Fruit fly (Drosophila melanogaster) whole organism, embryonic: ENCODE data around the gene CG5388.

ENCODE experiments used
- B-H2 ChIP-seq: fragments of 200-800 bp; sonication (Bioruptor generic); optimal IDR thresholded peaks from 2 replicates; lab custom pipeline; 2018; ENCODE audit warnings: missing biosample characterization, mild to moderate bottlenecking, missing genetic modification characterization
- CG11398 ChIP-seq: fragments of 200-800 bp; sonication (Bioruptor generic); optimal IDR thresholded peaks from 2 replicates; lab custom pipeline; 2016; ENCODE audit warnings: missing biosample characterization, missing genetic modification characterization
- CG12219 ChIP-seq: fragments of 200-800 bp; sonication (Bioruptor generic); optimal IDR thresholded peaks from 3 replicates; lab custom pipeline; 2018; ENCODE audit warnings: missing biosample characterization, mild to moderate bottlenecking, missing genetic modification characterization
- CG12744 ChIP-seq: fragments of 200-800 bp; sonication (Bioruptor generic); optimal IDR thresholded peaks from 2 replicates; lab custom pipeline; 2016; ENCODE audit warnings: missing biosample characterization, missing genetic modification characterization
- CG12942 ChIP-seq: fragments of 200-800 bp; sonication (Bioruptor generic); optimal IDR thresholded peaks from 3 replicates; lab custom pipeline; 2016; ENCODE audit warnings: missing biosample characterization, missing genetic modification characterization
- CG14014 ChIP-seq: fragments of 200-800 bp; sonication (Bioruptor generic); IDR thresholded peaks from 2 replicates; pipeline ENCODE4 v1.3.6; 2022; ENCODE audit warnings: missing biosample characterization, missing genetic modification characterization
- CG14441 ChIP-seq: fragments of 200-800 bp; sonication (Bioruptor generic); IDR thresholded peaks from 2 replicates; pipeline ENCODE4 v1.3.6; 2022; ENCODE audit warnings: missing biosample characterization, missing genetic modification characterization
- CG15073 ChIP-seq: fragments of 200-800 bp; sonication (Bioruptor generic); optimal IDR thresholded peaks from 2 replicates; lab custom pipeline; 2016; ENCODE audit warnings: missing biosample characterization, missing genetic modification characterization
- CG18619 ChIP-seq: fragments of 200-800 bp; sonication (Bioruptor generic); optimal IDR thresholded peaks from 3 replicates; lab custom pipeline; 2017; ENCODE audit warnings: missing biosample characterization, mild to moderate bottlenecking, missing genetic modification characterization
- CG2116 ChIP-seq: fragments of 200-800 bp; sonication (Bioruptor generic); optimal IDR thresholded peaks from 3 replicates; lab custom pipeline; 2018; ENCODE audit warnings: missing biosample characterization, mild to moderate bottlenecking, missing genetic modification characterization
- CG2712 ChIP-seq: fragments of 200-800 bp; optimal IDR thresholded peaks from 3 replicates; lab custom pipeline; 2019; ENCODE audit warnings: missing biosample characterization, mild to moderate bottlenecking, missing genetic modification characterization, moderate library complexity
- CG32532 ChIP-seq: fragments of 200-800 bp; sonication (Bioruptor generic); IDR thresholded peaks from 2 replicates; pipeline ENCODE4 v1.3.6; 2022; ENCODE audit warnings: missing biosample characterization, missing genetic modification characterization
- CG32767 ChIP-seq: fragments of 200-800 bp; sonication (Bioruptor generic); IDR thresholded peaks from 2 replicates; pipeline ENCODE4 v1.3.6; 2022; ENCODE audit warnings: missing biosample characterization, missing genetic modification characterization
- CG34422 ChIP-seq: fragments of 200-800 bp; sonication (Bioruptor generic); IDR thresholded peaks from 3 replicates; pipeline ENCODE4 v1.3.6; 2022; ENCODE audit warnings: missing biosample characterization, missing genetic modification characterization
- CG5245 ChIP-seq: fragments of 200-800 bp; sonication (Bioruptor generic); optimal IDR thresholded peaks from 3 replicates; lab custom pipeline; 2016; ENCODE audit warnings: missing biosample characterization, missing genetic modification characterization
- CG6254 ChIP-seq: fragments of 200-800 bp; sonication (Bioruptor generic); optimal IDR thresholded peaks from 3 replicates; lab custom pipeline; 2017; ENCODE audit warnings: mild to moderate bottlenecking, missing biosample characterization, missing genetic modification reagents, missing genetic modification characterization
- CG6689 ChIP-seq: fragments of 200-800 bp; sonication (Bioruptor generic); IDR thresholded peaks from 2 replicates; pipeline ENCODE4 v1.3.6; 2022; ENCODE audit warnings: missing biosample characterization, missing genetic modification characterization
- CG7357 ChIP-seq: fragments of 200-800 bp; sonication (Bioruptor generic); IDR thresholded peaks from 3 replicates; pipeline ENCODE4 v1.3.6; 2022; ENCODE audit warnings: missing biosample characterization, missing genetic modification characterization
- CG7987 ChIP-seq: fragments of 200-800 bp; sonication (Bioruptor generic); optimal IDR thresholded peaks from 2 replicates; lab custom pipeline; 2018; ENCODE audit warnings: missing biosample characterization, mild to moderate bottlenecking, missing genetic modification characterization, moderate library complexity
- CG9932 ChIP-seq: fragments of 200-800 bp; sonication (Bioruptor generic); IDR thresholded peaks from 2 replicates; pipeline ENCODE4 v1.3.6; 2022; ENCODE audit warnings: missing biosample characterization, missing genetic modification characterization
- D19B ChIP-seq: fragments of 200-800 bp; sonication (Bioruptor generic); optimal IDR thresholded peaks from 2 replicates; lab custom pipeline; 2017; ENCODE audit warnings: missing biosample characterization, mild to moderate bottlenecking, missing genetic modification characterization
- HHEX ChIP-seq: fragments of 200-800 bp; sonication (Bioruptor generic); optimal IDR thresholded peaks from 3 replicates; lab custom pipeline; 2017; ENCODE audit warnings: missing biosample characterization, mild to moderate bottlenecking, missing genetic modification characterization, missing genetic modification reagents
- HmgZ ChIP-seq: fragments of 200-800 bp; sonication (Bioruptor generic); optimal IDR thresholded peaks from 2 replicates; lab custom pipeline; 2018; ENCODE audit warnings: missing biosample characterization, mild to moderate bottlenecking, missing genetic modification characterization
- Hr51 ChIP-seq, 2 experiments: fragments of 200-800 bp; sonication (Bioruptor generic); optimal IDR thresholded peaks; 2 replicates in 1 of 2; 3 replicates in 1 of 2; lab custom pipeline; 2016 to 2018; ENCODE audit warnings: missing biosample characterization in 2 of 2, missing genetic modification characterization in 2 of 2, mild to moderate bottlenecking in 1 of 2, moderate library complexity in 1 of 2
- Lhr ChIP-seq: fragments of 200-800 bp; sonication (Bioruptor generic); optimal IDR thresholded peaks from 3 replicates; lab custom pipeline; 2017; ENCODE audit warnings: mild to moderate bottlenecking, missing biosample characterization, missing genetic modification reagents, missing genetic modification characterization
- Lim3 ChIP-seq: fragments of 200-800 bp; sonication (Bioruptor generic); IDR thresholded peaks from 2 replicates; pipeline ENCODE4 v1.3.6; 2022; ENCODE audit warnings: missing biosample characterization, missing genetic modification characterization
- MBD-R2 ChIP-seq: fragments of 200-800 bp; sonication (Bioruptor generic); IDR thresholded peaks from 2 replicates; pipeline ENCODE4 v1.3.6; 2022; ENCODE audit warnings: missing biosample characterization, missing genetic modification characterization
- NK7.1 ChIP-seq: fragments of 200-800 bp; sonication (Bioruptor generic); optimal IDR thresholded peaks from 3 replicates; lab custom pipeline; 2016; ENCODE audit warnings: missing biosample characterization, missing genetic modification characterization
- Oaz ChIP-seq: fragments of 200-800 bp; sonication (Bioruptor generic); IDR thresholded peaks from 2 replicates; pipeline ENCODE4 v1.3.6; 2022; ENCODE audit warnings: missing biosample characterization, missing genetic modification characterization
- Optix ChIP-seq: fragments of 200-800 bp; sonication (Bioruptor generic); IDR thresholded peaks from 3 replicates; pipeline ENCODE4 v1.3.6; 2022; ENCODE audit warnings: missing biosample characterization, missing genetic modification characterization
- Ravus ChIP-seq: fragments of 200-800 bp; sonication (Bioruptor generic); IDR thresholded peaks from 2 replicates; pipeline ENCODE4 v1.3.6; 2022; ENCODE audit warnings: missing biosample characterization, missing genetic modification characterization
- ci ChIP-seq: fragments of 200-800 bp; sonication (Bioruptor generic); IDR thresholded peaks from 3 replicates; pipeline ENCODE4 v1.3.6; 2022; ENCODE audit warnings: missing biosample characterization, missing genetic modification characterization
- dati ChIP-seq: fragments of 200-800 bp; sonication (Bioruptor generic); IDR thresholded peaks from 2 replicates; pipeline ENCODE4 v1.3.6; 2022; ENCODE audit warnings: missing biosample characterization, missing genetic modification characterization
- dmrt99B ChIP-seq: fragments of 200-800 bp; sonication (Bioruptor generic); optimal IDR thresholded peaks from 2 replicates; lab custom pipeline; 2018; ENCODE audit warnings: missing biosample characterization, mild to moderate bottlenecking, missing genetic modification characterization, moderate library complexity
- esg ChIP-seq: fragments of 200-800 bp; sonication (Bioruptor generic); conservative IDR thresholded peaks from 2 replicates; pipeline ENCODE4 v1.3.6; 2022; ENCODE audit warnings: missing biosample characterization, missing genetic modification characterization
- exex ChIP-seq: fragments of 200-800 bp; sonication (Bioruptor generic); optimal IDR thresholded peaks from 4 replicates; lab custom pipeline; 2018; ENCODE audit warnings: missing biosample characterization, mild to moderate bottlenecking, missing genetic modification characterization, moderate library complexity
- fd3F ChIP-seq: fragments of 200-800 bp; sonication (Bioruptor generic); optimal IDR thresholded peaks from 2 replicates; lab custom pipeline; 2018; ENCODE audit warnings: missing biosample characterization, mild to moderate bottlenecking, missing genetic modification characterization, moderate library complexity
- jigr1 ChIP-seq: fragments of 200-800 bp; sonication (Bioruptor generic); IDR thresholded peaks from 3 replicates; pipeline ENCODE4 v1.3.6; 2022; ENCODE audit warnings: missing biosample characterization, missing genetic modification characterization
- klu ChIP-seq: fragments of 200-800 bp; sonication (Bioruptor generic); IDR thresholded peaks from 2 replicates; pipeline ENCODE4 v1.3.6; 2022; ENCODE audit warnings: missing biosample characterization, missing genetic modification characterization
- mam ChIP-seq: fragments of 200-800 bp; sonication (Bioruptor generic); optimal IDR thresholded peaks from 3 replicates; lab custom pipeline; 2016; ENCODE audit warnings: missing biosample characterization, missing genetic modification characterization
- nom ChIP-seq: fragments of 200-800 bp; sonication (Bioruptor generic); optimal IDR thresholded peaks from 2 replicates; lab custom pipeline; 2017; ENCODE audit warnings: missing biosample characterization, missing genetic modification characterization, mild to moderate bottlenecking, moderate library complexity, missing genetic modification reagents
- onecut ChIP-seq: fragments of 200-800 bp; sonication (Bioruptor generic); IDR thresholded peaks from 2 replicates; pipeline ENCODE4 v1.3.6; 2022; ENCODE audit warnings: missing biosample characterization, missing genetic modification characterization
- pan ChIP-seq, 4 experiments: fragments of >200 bp in 3 of 4; fragments of 200-800 bp in 1 of 4; sonication (Bioruptor generic) in 1 of 4; optimal IDR thresholded peaks in 3 of 4; IDR thresholded peaks in 1 of 4; 2 replicates each; pipeline versions ENCODE4 v1.3.6 to Lab custom; 2017 to 2022; ENCODE audit warnings: missing biosample characterization in 2 of 4, missing genetic modification characterization in 2 of 4, mixed read lengths in 1 of 4
- scrt ChIP-seq: fragments of 200-800 bp; sonication (Bioruptor generic); optimal IDR thresholded peaks from 2 replicates; lab custom pipeline; 2018; ENCODE audit warnings: missing biosample characterization, mild to moderate bottlenecking, missing genetic modification characterization, moderate library complexity
- sens ChIP-seq: fragments of 200-800 bp; sonication (Bioruptor generic); peaks from one replicate; lab custom pipeline; 2016; ENCODE audit warnings: missing biosample characterization, missing genetic modification characterization
- so ChIP-seq: fragments of 200-800 bp; sonication (Bioruptor generic); IDR thresholded peaks from 3 replicates; pipeline ENCODE4 v1.3.6; 2022; ENCODE audit warnings: missing biosample characterization, missing genetic modification characterization
- stc ChIP-seq: fragments of 200-800 bp; sonication (Bioruptor generic); IDR thresholded peaks from 2 replicates; pipeline ENCODE4 v1.3.6; 2022; ENCODE audit warnings: missing biosample characterization, missing genetic modification characterization
- wor ChIP-seq: fragments of 200-800 bp; sonication (Bioruptor generic); IDR thresholded peaks from 2 replicates; pipeline ENCODE4 v1.3.6; 2022; ENCODE audit warnings: missing biosample characterization, missing genetic modification characterization

Gene CG5388

dm6 chr3R:22372535-22372934, 32.4 kb upstream of the CG5388 start, which contains the start of gene CG7069:
Gene CG7069, plus strand, starts transcription at chr3R:22372835.
- TF ChIP-seq jigr1 (GFP tag; lab: Robert Waterston, UW) (no peak), sens (GFP tag; lab: Kevin White, UChicago) (peak; percentile 0)

DNA sequence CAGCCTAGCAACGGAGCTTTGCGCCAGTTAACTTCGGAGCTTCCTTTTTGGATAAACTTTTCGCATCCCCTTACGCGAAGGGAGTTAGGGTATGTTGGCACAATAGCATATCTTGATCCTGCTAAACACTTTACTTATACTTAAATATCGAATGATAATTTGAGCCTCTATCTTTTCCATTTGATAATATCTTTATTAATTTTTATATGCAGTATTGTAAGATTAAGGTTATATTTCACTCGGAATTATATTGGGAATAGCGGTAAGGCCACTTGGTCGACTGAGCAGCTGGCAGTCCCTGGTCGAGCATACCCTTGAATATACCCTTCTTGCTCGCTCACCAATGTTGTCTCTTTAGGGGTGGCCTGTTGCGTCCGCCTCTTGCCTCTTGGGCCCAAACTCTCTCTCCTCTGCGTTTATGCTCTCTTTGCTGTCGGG, 28.7 kb upstream of the CG5388 start:
- TF ChIP-seq MBD-R2 (GFP tag; lab: Robert Waterston, UW) (peak; percentile 38; the same call in 1 of the 2 replicates), sens (GFP tag; lab: Kevin White, UChicago) (peak; percentile 95), D19B (GFP tag; lab: Kevin White, UChicago) (peak; percentile 94), CG2116 (GFP tag; lab: Kevin White, UChicago) (peak; percentile 14), dati (GFP tag; lab: Robert Waterston, UW) (no peak), CG12942 (GFP tag; lab: Kevin White, UChicago) (peak; percentile 26), CG7987 (no peak), CG11398 (GFP tag; lab: Kevin White, UChicago) (no peak), CG32767 (GFP tag; lab: Robert Waterston, UW) (peak; percentile 60), Oaz (0 out of 2 replicates have a peak, but pooled peaks have one; percentile 60), CG14441 (peak; percentile 78), HmgZ (tag; lab: Kevin White, UChicago) (peak; percentile 37), CG7357 (peak; percentile 45; the same call in 1 of the 3 replicates), stc (GFP tag; lab: Robert Waterston, UW) (peak; percentile 48), mam (GFP tag; lab: Kevin White, UChicago) (peak; percentile 71), CG32532 (peak; percentile 79), CG2712 (tag; lab: Kevin White, UChicago) (peak; percentile 64), klu (GFP tag; lab: Robert Waterston, UW) (no peak; the same call in 1 of the 2 replicates), Ravus (GFP tag; lab: Robert Waterston, UW) (peak; percentile 72), CG5245 (GFP tag; lab: Kevin White, UChicago) (peak; percentile 32), CG18619 (GFP tag; lab: Kevin White, UChicago) (peak; percentile 69), B-H2 (GFP tag; lab: Kevin White, UChicago) (peak; percentile 36), CG34422 (GFP tag; lab: Robert Waterston, UW) (peak; percentile 68), Optix (GFP tag; lab: Robert Waterston, UW) (peak; percentile 63; the same call in 1 of the 3 replicates), so (GFP tag; lab: Robert Waterston, UW) (peak; percentile 77; the same call in 2 of the 3 replicates), Hr51 (GFP tag; optimal IDR thresholded peaks at IDR 0.05; lab: Kevin White, UChicago) (peak; percentile 34 to 65), nom (GFP tag; lab: Kevin White, UChicago) (no peak), scrt (GFP tag; lab: Kevin White, UChicago) (peak; percentile 96), dmrt99B (tag; lab: Kevin White, UChicago) (peak; percentile 82), CG6689 (GFP tag; lab: Robert Waterston, UW) (peak; percentile 80), exex (tag; lab: Kevin White, UChicago) (no peak), wor (GFP tag; lab: Robert Waterston, UW) (peak; percentile 51), CG15073 (no peak), NK7.1 (peak; percentile 57), CG9932 (GFP tag; lab: Robert Waterston, UW) (peak; percentile 82), CG12219 (GFP tag; lab: Kevin White, UChicago) (no peak), CG6254 (GFP tag; lab: Kevin White, UChicago) (peak; percentile 27), esg (GFP tag; lab: Robert Waterston, UW) (peak; percentile 73), CG12744 (GFP tag; lab: Kevin White, UChicago) (no peak), CG14014 (peak; percentile 81), HHEX (GFP tag; lab: Kevin White, UChicago) (peak; percentile 49), pan (optimal IDR thresholded peaks at IDR 0.05; lab: Kevin White, UChicago) (peak in 1 of 2 experiments; percentile 31), pan (GFP tag; optimal IDR thresholded peaks at IDR 0.05 in 1 of 2, IDR thresholded peaks at IDR 0.05 in 1 of 2) (peak in 1 of 2 experiments; percentile 82), Lhr (GFP tag; lab: Kevin White, UChicago) (no peak), ci (peak; percentile 84), fd3F (GFP tag; lab: Kevin White, UChicago) (peak; percentile 12), onecut (GFP tag; lab: Robert Waterston, UW) (peak; percentile 38; the same call in 1 of the 2 replicates), Lim3 (GFP tag; lab: Robert Waterston, UW) (peak; percentile 31; the same call in 1 of the 2 replicates)
